Worm (Caenorhabditis elegans) whole organism, L3 larva: ENCODE data around the gene ceh-63.

Source experiments
- aly-2 ChIP-seq: fragments of 150-350 bp; optimal IDR thresholded peaks from 2 replicates; lab custom pipeline; 2014; ENCODE audit warnings: missing biosample characterization, missing genetic modification characterization
- ama-1 ChIP-seq: fragments of 150-350 bp; optimal IDR thresholded peaks from 2 replicates; lab custom pipeline; 2018
- fos-1 ChIP-seq: fragments of 150-350 bp; optimal IDR thresholded peaks from 2 replicates; lab custom pipeline; 2014; ENCODE audit warnings: missing biosample characterization, missing genetic modification characterization
- lin-39 ChIP-seq: fragments of 150-350 bp; optimal IDR thresholded peaks from 2 replicates; lab custom pipeline; 2018; ENCODE audit warnings: missing biosample characterization, missing genetic modification reagents, missing genetic modification characterization
- nfya-1 ChIP-seq: sonication (generic microtip); optimal IDR thresholded peaks from 2 replicates; lab custom pipeline; 2017; ENCODE audit warnings: missing genetic modification characterization, mild to moderate bottlenecking, missing compliant biosample characterization, antibody characterized with exemption, moderate library complexity; ENCODE audit not compliant: insufficient read depth
- nhr-12 ChIP-seq: fragments of 150-350 bp; optimal IDR thresholded peaks from 2 replicates; lab custom pipeline; 2014; ENCODE audit warnings: missing biosample characterization, missing genetic modification characterization
- nhr-76 ChIP-seq: fragments of 150-350 bp; sonication (generic microtip); optimal IDR thresholded peaks from 5 replicates; lab custom pipeline; 2014; ENCODE audit warnings: missing biosample characterization, missing genetic modification characterization
- skn-1 ChIP-seq: fragments of 150-350 bp; optimal IDR thresholded peaks from 2 replicates; lab custom pipeline; 2014; ENCODE audit warnings: missing biosample characterization, missing genetic modification characterization
- zag-1 ChIP-seq: fragments of 150-350 bp; optimal IDR thresholded peaks from 2 replicates; lab custom pipeline; 2014; ENCODE audit warnings: missing biosample characterization, missing genetic modification characterization
- ztf-11 ChIP-seq: fragments of 150-350 bp; optimal IDR thresholded peaks from 2 replicates; lab custom pipeline; 2014; ENCODE audit warnings: missing biosample characterization, missing genetic modification characterization

DNA sequence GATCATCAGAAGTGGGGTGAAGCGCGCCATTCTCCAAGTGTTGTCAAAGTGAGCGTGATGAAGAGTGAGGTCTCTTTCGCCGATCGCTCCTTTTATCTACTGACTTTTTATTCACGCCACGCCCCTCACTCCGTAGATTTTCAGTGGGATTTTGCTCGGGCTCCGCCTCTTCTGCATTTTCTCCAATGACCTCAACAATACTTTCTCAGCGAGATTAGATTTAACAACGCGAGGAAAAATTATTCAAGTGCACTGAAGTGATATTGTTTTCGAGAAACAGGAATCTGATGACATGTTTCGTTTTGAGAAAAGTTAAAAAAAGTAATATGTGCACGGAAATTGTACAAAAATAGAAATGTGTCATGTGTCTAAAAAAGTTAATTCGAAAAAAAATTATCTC is 5.0 kb downstream of the ceh-63 start, which contains the start of gene snet-1:
- TF ChIP-seq zag-1 (tag; lab: Kevin White, UChicago) (no peak), fos-1 (tag; lab: Kevin White, UChicago) (no peak), ama-1 (lab: Kevin White, UChicago) (no peak), ztf-11 (no peak), nhr-76 (no peak), nfya-1 (tag; lab: Kevin White, UChicago) (no peak), skn-1 (tag; lab: Kevin White, UChicago) (no peak), nhr-12 (no peak), lin-39 (tag; lab: Kevin White, UChicago) (no peak), aly-2 (tag; lab: Kevin White, UChicago) (no peak)
